Fruit fly (Drosophila melanogaster) whole organism, pupa: ENCODE results near the gene Ugt37A1.
A peak's percentile ranks its signal among the peaks of the same experiment; 100 is the strongest.

Experiments
- CG10348 ChIP-seq: fragments of 200-800 bp; sonication (Bioruptor generic); IDR thresholded peaks from 2 replicates; pipeline ENCODE4 v1.3.6; 2022; ENCODE audit warnings: missing biosample characterization, missing genetic modification characterization
- CG12605 ChIP-seq: fragments of 200-800 bp; sonication (Bioruptor generic); IDR thresholded peaks from 2 replicates; pipeline ENCODE4 v1.3.6; 2022; ENCODE audit warnings: missing biosample characterization, missing genetic modification characterization
- CG13204 ChIP-seq: fragments of 200-800 bp; sonication (Bioruptor generic); optimal IDR thresholded peaks from 2 replicates; lab custom pipeline; 2018; ENCODE audit warnings: missing biosample characterization, mild to moderate bottlenecking, missing genetic modification characterization, moderate library complexity
- CG14655 ChIP-seq: fragments of 200-800 bp; sonication (Bioruptor generic); optimal IDR thresholded peaks from 3 replicates; lab custom pipeline; 2017; ENCODE audit warnings: mild to moderate bottlenecking, missing biosample characterization, missing genetic modification reagents, missing genetic modification characterization
- CG15710 ChIP-seq: fragments of 200-800 bp; sonication (Bioruptor generic); optimal IDR thresholded peaks from 2 replicates; lab custom pipeline; 2018; ENCODE audit warnings: missing biosample characterization, mild to moderate bottlenecking, missing genetic modification characterization, moderate library complexity
- CG17806 ChIP-seq: fragments of 200-800 bp; sonication (Bioruptor generic); optimal IDR thresholded peaks from 2 replicates; lab custom pipeline; 2018; ENCODE audit warnings: missing biosample characterization, mild to moderate bottlenecking, missing genetic modification characterization, moderate library complexity
- CG32121 ChIP-seq: fragments of 200-800 bp; sonication (Bioruptor generic); IDR thresholded peaks from 2 replicates; pipeline ENCODE4 v1.3.6; 2022; ENCODE audit warnings: missing biosample characterization, missing genetic modification characterization
- CG34367 ChIP-seq: fragments of 200-800 bp; sonication (Bioruptor generic); optimal IDR thresholded peaks from 2 replicates; lab custom pipeline; 2018; ENCODE audit warnings: missing biosample characterization, mild to moderate bottlenecking, missing genetic modification characterization
- CG4496 ChIP-seq: fragments of 200-800 bp; sonication (Bioruptor generic); IDR thresholded peaks from 3 replicates; pipeline ENCODE4 v1.3.6; 2022; ENCODE audit warnings: missing biosample characterization, missing genetic modification characterization
- CG8159 ChIP-seq: fragments of 200-800 bp; sonication (Bioruptor generic); optimal IDR thresholded peaks from 3 replicates; lab custom pipeline; 2018; ENCODE audit warnings: missing biosample characterization, mild to moderate bottlenecking, missing genetic modification characterization, moderate library complexity
- CG8301 ChIP-seq: fragments of 200-800 bp; sonication (Bioruptor generic); optimal IDR thresholded peaks from 2 replicates; lab custom pipeline; 2018; ENCODE audit warnings: missing biosample characterization, mild to moderate bottlenecking, missing genetic modification characterization
- CG9948 ChIP-seq: fragments of 200-800 bp; sonication (Bioruptor generic); optimal IDR thresholded peaks from 2 replicates; lab custom pipeline; 2018; ENCODE audit warnings: missing biosample characterization, mild to moderate bottlenecking, missing genetic modification characterization, moderate library complexity
- D1 ChIP-seq: fragments of 200-800 bp; sonication (Bioruptor generic); optimal IDR thresholded peaks from 2 replicates; lab custom pipeline; 2018; ENCODE audit warnings: missing biosample characterization, mild to moderate bottlenecking, missing genetic modification characterization, moderate library complexity
- EcR ChIP-seq: fragments of 200-800 bp; sonication (Bioruptor generic); optimal IDR thresholded peaks from 3 replicates; lab custom pipeline; 2019; ENCODE audit warnings: missing biosample characterization, missing genetic modification characterization, mild to moderate bottlenecking, moderate library complexity, missing genetic modification reagents
- Ets98B ChIP-seq: fragments of 200-800 bp; sonication (Bioruptor generic); IDR thresholded peaks from 2 replicates; pipeline ENCODE4 v1.3.6; 2022; ENCODE audit warnings: missing biosample characterization, missing genetic modification characterization
- Pif1A ChIP-seq: fragments of 200-800 bp; sonication (Bioruptor generic); optimal IDR thresholded peaks from 3 replicates; lab custom pipeline; 2016; ENCODE audit warnings: missing biosample characterization, missing genetic modification characterization
- Pif1B ChIP-seq: fragments of 200-800 bp; sonication (Bioruptor generic); optimal IDR thresholded peaks from 3 replicates; lab custom pipeline; 2016; ENCODE audit warnings: missing biosample characterization, missing genetic modification characterization
- Snoo ChIP-seq: fragments of 200-800 bp; sonication (Bioruptor generic); optimal IDR thresholded peaks from 3 replicates; lab custom pipeline; 2017; ENCODE audit warnings: missing biosample characterization, mild to moderate bottlenecking, missing genetic modification characterization, inconsistent platforms
- fd96Ca ChIP-seq: fragments of 200-800 bp; sonication (Bioruptor generic); IDR thresholded peaks from 3 replicates; pipeline ENCODE4 v1.3.6; 2022; ENCODE audit warnings: missing biosample characterization, missing genetic modification characterization
- gl ChIP-seq: fragments of 200-800 bp; sonication (Bioruptor generic); optimal IDR thresholded peaks from 2 replicates; lab custom pipeline; 2018; ENCODE audit warnings: missing biosample characterization, mild to moderate bottlenecking, missing genetic modification characterization
- rn ChIP-seq: fragments of 200-800 bp; sonication (Bioruptor generic); IDR thresholded peaks from 2 replicates; pipeline ENCODE4 v1.3.6; 2022; ENCODE audit warnings: missing biosample characterization, missing genetic modification characterization

Ugt37A1 gene

DNA sequence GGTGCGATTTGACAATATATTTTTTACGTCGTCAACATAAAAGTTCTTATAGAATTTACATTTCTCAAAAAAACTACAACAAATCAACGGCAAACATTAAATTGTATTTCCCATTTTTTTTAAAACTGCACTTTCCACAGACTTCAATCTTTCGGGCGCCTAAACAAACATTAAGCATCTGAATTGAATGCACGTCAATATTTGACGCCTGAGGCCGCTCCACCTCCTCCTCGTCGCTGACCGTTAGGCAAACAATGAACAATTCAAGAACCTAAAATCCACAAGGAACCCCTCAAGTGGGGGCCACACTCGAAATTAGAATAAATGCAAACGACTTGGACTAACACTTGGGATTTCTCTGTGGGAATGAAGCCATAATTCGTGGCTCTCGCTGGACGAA is 46.5 kb downstream of the Ugt37A1 start:
- no peak for TF ChIP-seq Snoo
- TF ChIP-seq rn: no peak
- peak; percentile 18 for TF ChIP-seq CG14655
- no peak for TF ChIP-seq CG8301 (tag; lab: Kevin White, UChicago)

DNA sequence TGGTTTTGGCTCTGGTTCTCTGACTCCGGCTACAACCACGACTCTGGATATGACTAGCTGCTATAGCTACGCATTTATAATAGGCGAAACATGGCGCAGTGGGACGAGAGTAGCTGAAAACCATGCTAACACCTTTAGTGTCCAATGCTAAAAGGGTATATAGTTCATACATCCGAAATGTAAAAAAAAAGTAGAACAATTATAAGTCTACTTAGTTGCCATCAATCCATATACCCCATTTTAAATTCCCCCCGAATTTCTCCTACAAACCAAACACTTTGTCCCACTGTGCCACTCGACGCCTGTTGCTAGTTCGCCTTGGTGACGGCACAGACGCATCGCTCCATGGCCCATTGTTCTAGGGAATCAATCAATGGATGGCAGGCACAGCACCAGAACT is 47.6 kb downstream of the Ugt37A1 start:
- peak; percentile 95 for TF ChIP-seq Pif1A
- TF ChIP-seq fd96Ca: peak; percentile 96
- TF ChIP-seq CG12605 (GFP tag; lab: Robert Waterston, UW): peak; percentile 84
- TF ChIP-seq CG9948 (tag; lab: Kevin White, UChicago): peak; percentile 93
- TF ChIP-seq Snoo: no peak
- peak; percentile 91 for TF ChIP-seq CG32121 (GFP tag; lab: Robert Waterston, UW)
- peak; percentile 96 for TF ChIP-seq CG14655
- TF ChIP-seq Pif1B (GFP tag; lab: Kevin White, UChicago): peak; percentile 90
- peak; percentile 74 for TF ChIP-seq CG34367 (tag; lab: Kevin White, UChicago)
- TF ChIP-seq EcR (GFP tag; lab: Kevin White, UChicago): peak; percentile 24
- TF ChIP-seq rn: peak; percentile 80
- peak; percentile 93 for TF ChIP-seq CG8159 (tag; lab: Kevin White, UChicago)
- peak; percentile 95 for TF ChIP-seq Ets98B (GFP tag; lab: Robert Waterston, UW)
- peak; percentile 96 for TF ChIP-seq CG8301 (tag; lab: Kevin White, UChicago)
- peak; percentile 94 for TF ChIP-seq CG17806 (tag; lab: Kevin White, UChicago)
- peak; percentile 62 for TF ChIP-seq CG15710
- TF ChIP-seq CG13204: peak; percentile 23
- TF ChIP-seq CG10348 (GFP tag; lab: Robert Waterston, UW): peak; percentile 58
- peak; percentile 84 for TF ChIP-seq D1 (tag; lab: Kevin White, UChicago)
- TF ChIP-seq gl (tag; lab: Kevin White, UChicago): peak; percentile 81
- peak; percentile 97 for TF ChIP-seq CG4496 (GFP tag; lab: Robert Waterston, UW)

DNA sequence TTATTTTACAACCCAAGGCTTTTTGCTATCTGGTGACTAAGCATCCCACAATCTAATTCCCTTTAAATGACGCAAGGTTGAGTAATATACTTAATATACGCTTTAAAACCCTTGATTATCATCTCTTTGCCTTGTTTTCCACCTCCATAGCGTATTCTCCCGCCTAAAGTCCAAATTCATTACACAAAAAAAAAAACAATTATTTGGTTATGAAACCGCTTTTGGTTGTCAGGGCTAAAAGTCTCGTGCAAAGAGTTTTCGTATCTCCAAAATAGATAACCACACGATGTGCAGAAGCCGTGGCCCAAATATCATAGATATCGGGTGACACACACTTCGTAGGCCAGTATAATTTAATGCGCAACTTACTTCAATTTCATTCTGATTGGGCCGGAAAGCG is 48.5 kb downstream of the Ugt37A1 start:
- TF ChIP-seq CG13204 (no peak), Snoo (no peak), gl (tag; lab: Kevin White, UChicago) (no peak), Pif1B (GFP tag; lab: Kevin White, UChicago) (no peak), CG12605 (GFP tag; lab: Robert Waterston, UW) (no peak), CG4496 (GFP tag; lab: Robert Waterston, UW) (no peak), CG9948 (tag; lab: Kevin White, UChicago) (no peak), CG8301 (tag; lab: Kevin White, UChicago) (no peak)
